Fruit fly (Drosophila melanogaster) whole organism, larva: ENCODE results near the gene Chc.

Source experiments
- noc ChIP-seq: fragments of 200-800 bp; sonication (Bioruptor generic); optimal IDR thresholded peaks from 3 replicates; lab custom pipeline; 2019; ENCODE audit warnings: missing biosample characterization, mild to moderate bottlenecking, missing genetic modification characterization, moderate library complexity

The Chc gene

DNA sequence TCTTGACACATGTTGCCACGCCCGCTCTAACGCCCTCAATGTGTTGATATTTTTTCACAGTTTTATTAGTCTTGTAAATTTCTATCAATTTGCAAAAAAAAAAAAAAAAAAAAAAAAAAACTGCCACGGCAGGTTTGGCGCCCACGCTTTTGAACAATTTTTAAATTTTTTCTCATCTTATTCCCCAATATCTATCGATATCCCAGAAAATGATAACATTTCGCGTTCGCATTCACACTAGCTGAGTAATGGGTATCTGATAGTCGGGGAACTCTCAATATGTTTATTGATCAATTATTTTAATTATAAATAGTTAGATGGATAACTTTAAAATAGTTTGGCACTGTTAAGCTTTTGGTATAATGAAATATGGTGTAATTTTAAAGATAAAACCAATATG is 6.1 kb upstream of the Chc start:
- TF ChIP-seq noc: no peak

DNA sequence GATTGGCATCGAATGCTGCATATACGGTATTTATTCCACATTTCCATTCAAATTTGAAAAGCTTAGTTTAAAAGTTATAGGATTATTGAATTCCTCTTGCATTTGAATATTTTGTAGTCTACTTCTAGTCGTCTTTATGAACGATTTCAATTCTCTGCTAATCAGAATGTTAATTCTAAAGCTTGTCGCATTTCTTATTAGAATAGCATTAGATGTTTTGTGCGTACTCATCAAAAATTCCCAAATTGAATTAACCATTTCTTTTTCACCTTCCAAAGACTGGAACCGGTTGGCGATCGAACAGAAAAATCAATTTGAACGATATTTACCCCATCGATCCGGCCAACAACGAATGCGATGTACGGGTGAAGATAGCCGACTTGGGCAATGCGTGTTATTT is 4.7 kb upstream of the Chc start:
- TF ChIP-seq noc: no peak

DNA sequence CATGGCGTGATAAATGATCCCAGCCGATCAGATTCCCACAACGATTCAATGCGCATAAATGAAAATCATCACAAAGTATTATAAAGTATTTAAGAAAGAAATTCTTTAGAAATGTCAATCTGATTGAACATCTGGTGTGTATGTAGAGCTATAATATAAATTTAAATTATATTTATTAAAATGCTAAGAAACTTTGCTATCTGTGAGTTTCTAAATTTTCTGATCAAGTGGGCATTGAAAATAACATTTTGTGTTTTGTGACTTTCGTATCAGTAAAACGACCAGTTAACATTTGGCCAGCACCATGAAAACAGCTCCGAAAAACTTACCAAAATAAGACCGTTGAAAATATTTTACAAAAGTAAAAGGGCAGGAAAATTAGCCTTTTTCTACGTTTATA is 2.2 kb upstream of the Chc start, which contains the start of gene CG8565:
TSS of gene CG8565 (plus strand) at position 301 of the 400 bp plus-strand sequence.
- no peak for TF ChIP-seq noc

DNA sequence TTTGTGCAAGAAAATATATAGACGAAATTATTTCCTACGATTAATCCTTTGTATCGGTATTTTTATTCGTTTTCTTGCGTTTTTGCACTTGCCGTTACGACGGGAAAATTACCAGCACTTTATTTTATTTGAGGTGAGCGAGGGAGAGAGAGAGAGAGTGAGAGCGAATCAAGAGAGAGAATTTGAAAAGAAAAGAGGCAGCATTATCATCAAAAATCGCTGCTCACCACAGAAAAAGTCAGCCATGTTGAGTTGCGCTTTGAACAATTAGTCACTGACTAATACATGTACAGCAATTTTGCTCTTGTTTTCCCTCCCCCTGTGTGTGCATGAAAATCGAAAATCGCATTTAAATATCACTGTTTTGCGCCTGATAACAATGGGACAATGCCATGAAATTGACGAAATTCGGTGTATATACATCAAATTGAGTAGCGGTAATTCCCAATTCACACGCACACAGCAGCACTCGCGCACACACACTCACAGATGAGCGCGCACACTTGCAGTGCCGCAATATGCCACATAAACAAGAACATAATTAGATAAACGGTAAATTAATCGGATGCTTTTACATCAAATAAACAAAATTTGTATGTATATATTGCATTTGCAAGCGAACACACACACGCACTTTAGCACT is 575 bp downstream of the Chc start:
- TF ChIP-seq noc: no peak

DNA sequence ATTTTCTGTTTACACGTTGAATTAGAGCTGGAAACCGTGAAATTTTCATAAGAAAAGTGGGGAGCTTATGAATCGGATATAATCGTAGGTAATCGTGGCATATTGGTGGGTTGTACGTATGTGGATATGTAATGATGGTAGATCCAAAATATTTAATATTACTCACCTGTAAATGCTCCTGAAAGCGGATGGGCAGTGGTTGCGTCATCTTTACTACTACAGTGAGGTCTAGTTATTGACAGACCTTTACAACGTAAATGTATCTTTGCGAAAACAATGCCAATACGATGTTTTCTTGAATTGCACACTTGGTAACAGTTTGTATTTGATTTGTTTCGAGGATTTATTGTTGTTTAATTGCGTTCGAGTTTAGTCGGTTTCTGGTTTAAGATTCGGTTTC is 1.3 kb downstream of the Chc start:
- TF ChIP-seq noc: no peak

DNA sequence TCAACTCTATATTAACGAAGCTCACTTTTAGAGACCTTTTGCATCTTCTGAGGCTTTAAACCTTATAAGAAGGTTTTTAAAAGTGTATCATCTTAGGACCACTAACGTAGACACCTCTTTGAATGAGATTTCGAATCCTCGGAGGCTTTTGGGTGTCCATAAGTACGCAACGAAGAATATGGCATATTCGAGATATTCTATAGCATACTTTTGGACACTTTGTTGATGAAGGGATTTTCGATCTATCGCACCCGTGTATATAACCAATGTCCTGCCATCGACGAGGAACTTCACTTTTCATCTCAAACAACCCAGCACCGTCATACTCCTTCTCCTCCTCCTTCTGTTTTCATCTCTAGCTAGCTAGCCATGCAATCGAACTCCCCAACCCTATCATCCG is 12.9 kb downstream of the Chc start:
- no peak for TF ChIP-seq noc

DNA sequence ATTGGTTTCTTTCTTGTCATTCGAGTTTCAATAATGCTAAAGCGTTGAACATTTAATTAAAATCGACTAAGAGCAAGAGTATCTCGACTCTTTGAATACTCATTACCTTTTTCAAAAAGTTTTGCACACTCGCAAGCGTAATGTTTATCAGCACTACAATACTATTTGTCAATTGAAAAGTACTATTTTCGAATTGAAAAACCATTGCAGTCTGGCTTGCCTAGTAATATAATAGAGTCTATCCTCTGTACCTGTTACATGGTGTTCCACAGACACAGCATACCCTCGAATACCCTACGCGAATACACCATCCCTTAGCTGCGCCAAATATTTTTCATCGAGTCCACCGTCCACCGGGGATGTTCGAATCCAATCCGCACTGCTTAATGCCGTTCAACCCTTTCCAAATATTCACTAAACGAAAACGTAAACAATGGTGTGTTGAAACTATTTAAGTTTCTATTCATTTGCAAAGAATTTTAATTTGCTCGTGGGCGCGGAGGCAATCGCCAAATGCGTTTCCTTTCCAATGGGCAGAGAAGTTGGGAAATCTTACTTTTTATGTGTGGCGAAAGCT is 16.6 kb downstream of the Chc start:
- no peak for TF ChIP-seq noc

DNA sequence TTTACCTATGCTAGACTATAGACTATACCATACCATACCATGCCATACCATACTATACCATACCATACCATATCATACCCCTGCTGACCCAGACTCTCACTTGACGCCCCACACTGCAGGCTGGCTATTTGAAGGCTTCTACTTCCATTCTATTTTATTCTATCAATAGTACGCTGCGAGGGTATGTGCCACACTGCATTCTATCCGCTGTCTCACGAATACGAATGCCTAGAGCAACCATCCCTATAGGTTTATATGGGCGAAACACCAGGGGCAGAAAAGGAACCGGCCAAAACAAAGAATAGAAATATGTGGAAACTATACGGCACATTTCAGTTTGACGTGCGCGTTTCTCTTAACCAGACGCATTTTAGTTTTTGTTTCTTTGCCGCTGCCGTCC is 17.5 kb downstream of the Chc start:
- TF ChIP-seq noc: no peak

DNA sequence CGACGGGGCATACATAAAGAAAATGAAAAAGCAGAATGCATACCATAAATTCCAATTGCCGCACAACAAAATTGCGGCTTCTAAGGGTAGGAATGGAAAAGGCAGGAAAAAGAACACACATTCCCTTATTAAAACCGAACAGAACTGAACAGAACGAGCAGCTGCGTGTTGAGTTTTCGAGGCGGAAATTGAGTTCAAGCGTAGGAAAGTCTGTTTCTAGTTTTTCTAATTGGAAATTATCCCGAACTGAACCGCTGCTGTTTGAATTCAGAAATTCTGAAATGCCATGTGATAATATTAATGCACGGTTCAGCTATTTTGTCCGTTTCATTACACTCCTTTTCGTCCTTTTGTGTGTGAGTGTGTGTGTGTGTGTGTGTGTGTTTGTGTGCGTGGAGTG is 18.4 kb downstream of the Chc start:
- TF ChIP-seq noc: no peak

DNA sequence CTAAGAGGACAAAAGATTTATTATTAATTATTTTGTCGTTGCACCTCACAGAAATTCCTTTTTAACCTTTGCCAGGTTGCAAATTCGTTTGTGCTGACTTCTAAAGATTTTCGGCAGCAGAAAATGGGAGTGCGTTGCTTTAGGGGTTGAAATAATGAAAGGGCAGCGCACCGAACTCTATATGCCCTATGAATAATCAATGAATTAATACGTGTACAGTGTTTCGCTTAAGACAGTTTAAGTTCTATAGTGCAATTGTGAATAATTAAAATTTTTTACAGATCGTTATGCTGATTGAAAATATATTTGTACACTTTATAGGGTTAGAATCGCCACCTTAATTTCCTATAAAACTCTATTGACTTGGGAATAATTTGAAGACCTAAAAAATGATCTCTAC is 19.2 kb downstream of the Chc start:
- TF ChIP-seq noc: no peak

DNA sequence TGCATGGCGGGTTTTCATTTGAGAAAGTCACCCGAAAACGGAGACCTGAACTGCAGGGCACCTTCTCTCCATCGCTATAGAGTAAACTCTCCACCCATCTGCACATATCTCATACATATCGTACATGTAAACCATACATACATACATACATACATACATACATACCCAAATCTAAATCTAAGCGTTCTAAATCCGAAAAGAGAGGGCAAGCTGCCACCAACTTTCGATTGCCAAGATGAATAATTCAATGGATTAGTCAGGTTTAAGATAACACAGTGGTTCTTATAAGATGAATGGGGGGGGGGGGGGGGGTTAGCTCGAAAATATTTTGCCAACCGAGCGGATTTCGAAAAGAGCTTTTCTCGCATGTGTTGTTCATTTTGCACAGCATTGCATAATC is 20.8 kb downstream of the Chc start:
- no peak for TF ChIP-seq noc

DNA sequence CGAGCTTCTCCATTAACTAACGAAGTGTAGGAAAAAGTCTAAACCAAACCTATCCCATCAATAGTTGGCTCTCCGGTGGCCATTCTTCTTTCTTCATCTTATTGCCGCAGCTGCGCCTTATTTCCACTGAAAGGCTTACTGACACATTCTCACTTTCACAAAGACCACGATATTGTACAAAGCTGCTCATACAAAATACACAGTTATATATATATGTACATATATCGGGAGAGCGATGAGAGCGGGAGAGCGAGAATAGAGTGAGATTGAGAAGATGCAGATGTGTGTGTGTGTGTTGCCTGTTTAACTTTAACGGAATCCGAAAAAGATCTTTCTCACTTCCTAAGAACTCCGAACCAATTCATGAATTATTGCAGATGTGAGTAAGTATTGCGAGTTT is 22.1 kb downstream of the Chc start:
- no peak for TF ChIP-seq noc

DNA sequence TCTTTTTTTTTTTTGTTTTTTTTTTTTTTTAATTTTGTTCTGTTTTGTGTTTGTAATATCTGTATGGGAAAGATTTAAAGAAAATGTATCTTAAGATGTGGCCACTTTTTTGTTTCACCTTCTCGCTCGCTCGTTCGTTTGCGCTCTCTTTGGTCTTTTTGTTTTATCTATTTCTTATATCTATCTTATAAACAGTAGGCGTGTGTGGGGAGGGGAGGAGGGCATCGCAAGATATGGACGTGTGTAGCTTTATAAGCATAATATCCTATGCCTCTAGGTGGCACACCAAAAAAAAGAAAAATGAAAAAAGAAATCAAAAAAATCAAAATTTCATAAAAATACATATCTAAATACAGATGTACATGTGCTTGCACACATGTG is 22.7 kb downstream of the Chc start:
- TF ChIP-seq noc: no peak

DNA sequence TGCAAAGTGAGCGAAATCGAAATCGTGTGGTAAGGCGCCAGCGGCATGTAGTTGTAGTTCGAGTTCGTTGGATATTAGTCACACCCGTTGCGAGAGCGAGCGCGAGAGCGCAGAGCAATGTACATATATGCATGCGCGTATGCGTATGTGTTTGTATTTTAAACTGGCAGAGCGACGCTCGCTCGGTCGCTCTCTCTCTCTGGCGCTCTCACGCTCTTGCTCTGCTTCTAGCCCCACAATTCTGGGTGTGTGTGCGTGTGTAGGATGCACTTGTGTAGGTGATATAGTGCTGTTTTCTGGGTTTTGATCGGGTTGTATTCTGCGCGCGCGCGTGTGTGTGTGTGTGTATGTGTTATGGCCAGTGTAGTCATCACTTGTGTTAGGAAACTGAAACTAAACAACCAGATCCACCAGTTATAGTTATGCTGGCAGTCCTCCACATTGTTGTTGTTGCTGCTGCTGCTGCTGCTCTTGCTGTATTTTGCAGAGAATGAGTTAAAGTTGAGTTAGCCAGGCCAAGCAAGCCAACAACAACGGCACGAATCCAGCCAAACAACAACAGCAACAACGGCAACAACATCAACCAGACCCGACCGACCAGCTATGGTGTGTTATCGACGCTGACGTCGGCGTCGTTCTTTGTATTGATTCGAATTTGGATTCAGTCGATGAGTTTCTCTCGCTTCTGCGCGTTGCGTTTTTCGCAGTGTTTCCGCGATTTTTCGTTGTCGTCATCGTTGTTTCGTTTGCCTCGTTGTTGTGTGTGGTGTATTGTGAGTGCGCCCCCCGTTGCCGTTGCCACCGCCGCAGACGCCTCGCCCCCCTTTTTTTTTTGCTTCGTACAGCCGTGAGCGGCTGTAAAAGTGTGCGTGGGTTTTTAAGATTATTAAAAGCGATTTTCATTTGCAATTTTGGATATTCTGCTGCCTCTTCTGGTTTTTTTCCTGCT is 23.4 kb downstream of the Chc start:
- peak; percentile 46 for TF ChIP-seq noc

DNA sequence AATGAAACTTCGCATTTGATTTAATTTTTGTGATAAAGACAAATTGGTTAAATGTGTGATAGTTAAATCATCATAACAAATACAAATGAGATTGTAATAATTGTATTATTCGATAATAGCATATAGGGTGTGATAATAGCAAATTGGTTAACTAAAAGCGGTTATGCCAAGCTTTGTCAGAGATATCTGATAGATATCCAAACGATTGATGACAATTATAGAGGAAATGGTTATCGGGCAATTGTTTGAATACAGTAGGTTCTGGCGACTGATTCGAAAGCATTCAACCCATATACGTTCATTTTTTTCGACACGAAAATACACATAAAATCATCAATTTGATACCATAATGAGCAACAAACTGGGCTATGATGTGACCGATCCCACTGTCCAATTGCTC is 26.0 kb downstream of the Chc start, which contains the start of gene CG8509:
TSS of gene CG8509 (plus strand) at position 301 of the 400 bp plus-strand sequence.
- TF ChIP-seq noc: no peak

DNA sequence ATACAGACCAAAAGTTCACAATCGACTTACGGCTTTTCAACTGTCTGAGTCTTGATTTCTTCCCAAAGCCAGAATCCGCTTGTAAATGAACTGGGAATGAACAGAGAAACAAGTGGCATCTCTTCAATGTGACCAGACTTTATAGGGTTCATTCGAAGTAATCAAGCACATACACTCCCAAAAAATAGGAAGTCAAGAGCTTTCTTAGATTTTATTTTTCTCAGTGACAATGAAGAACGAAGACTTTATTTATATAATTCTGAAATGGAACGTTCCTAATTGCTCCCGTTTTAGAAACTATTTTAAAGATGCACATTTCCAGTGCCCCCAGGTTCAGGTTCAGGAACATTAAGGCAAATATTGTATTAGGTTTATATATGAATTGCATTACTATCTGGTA is 27.4 kb downstream of the Chc start:
- no peak for TF ChIP-seq noc

DNA sequence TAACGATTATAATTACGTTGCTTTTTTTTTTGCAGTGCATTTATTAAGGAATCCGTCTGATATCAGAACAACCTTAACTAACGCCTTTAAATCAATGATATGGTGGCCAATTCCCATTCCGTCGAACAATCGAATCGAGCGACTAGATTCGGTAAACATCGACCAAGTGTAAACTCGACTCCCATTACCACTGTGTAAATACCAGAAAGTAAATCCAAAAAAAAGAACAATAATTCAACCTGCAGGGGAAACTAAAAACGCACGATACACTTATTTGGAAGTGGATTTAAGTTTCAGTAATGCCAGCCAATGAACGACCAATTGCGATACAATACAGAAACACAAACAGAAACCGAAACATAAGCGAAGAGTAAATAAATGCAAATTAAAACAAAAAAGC is 29.8 kb downstream of the Chc start:
- no peak for TF ChIP-seq noc

DNA sequence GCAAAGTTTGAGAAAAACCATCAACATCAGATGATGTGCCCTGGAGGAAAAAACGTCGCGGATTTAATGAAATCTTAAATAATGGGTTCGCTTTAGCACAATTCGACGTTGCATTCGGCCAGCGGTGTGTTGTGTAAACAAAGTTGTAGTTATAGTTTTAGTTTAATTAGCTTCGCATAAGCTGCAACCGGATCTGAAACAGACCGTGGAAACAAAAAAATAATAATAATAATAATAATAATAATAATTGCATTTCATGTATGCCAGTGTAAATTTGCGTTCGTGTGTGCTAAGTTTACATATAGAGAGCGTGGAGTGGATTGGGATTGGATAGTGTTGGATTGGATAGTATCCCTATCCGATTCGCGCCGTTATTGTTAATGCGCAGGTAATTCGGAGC is 30.5 kb downstream of the Chc start:
- no peak for TF ChIP-seq noc
